Worm (Caenorhabditis elegans) whole organism, L1 larva: ENCODE data around the gene dec-7.

Source experiments
- alr-1 ChIP-seq: fragments of 200-800 bp; sonication (Bioruptor generic); optimal IDR thresholded peaks from 2 replicates; lab custom pipeline; 2018; ENCODE audit warnings: borderline replicate concordance, mild to moderate bottlenecking, missing genetic modification characterization, missing compliant biosample characterization
- unc-98 ChIP-seq: fragments of 200-800 bp; sonication (Bioruptor generic); IDR thresholded peaks from 2 replicates; pipeline ENCODE4 v1.3.6; 2022; ENCODE audit warnings: missing genetic modification characterization, missing compliant biosample characterization

DNA sequence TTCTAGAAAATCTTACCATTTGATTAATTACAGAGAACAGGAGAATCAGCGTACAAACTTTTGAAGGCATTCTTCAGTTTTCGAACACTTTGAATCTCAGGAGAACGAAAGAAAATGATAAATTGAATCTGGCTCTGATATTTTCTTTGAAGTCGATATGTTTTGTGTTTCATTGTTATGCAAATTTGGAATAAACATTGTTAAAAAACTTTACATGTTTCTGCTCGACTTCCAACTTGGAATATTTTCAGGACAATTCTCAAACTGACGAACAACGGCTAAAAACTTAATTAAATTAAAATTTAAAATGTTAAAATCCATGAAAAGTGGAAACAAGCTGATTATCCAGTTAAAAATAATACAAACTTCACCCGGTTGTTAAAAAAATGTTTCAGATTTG lies 56.2 kb downstream of the dec-7 start, which contains the start of gene C05B5.1:
- TF ChIP-seq alr-1 (tag; lab: Kevin White, UChicago) (no peak), unc-98 (GFP tag; lab: Robert Waterston, UW) (no peak)
